Fruit fly (Drosophila melanogaster) whole organism, embryonic: ENCODE measurements around the gene CG14947.
A peak's percentile ranks its signal among the peaks of the same experiment; 100 is the strongest.

ENCODE experiments used
- Ada2b ChIP-seq: fragments of 200-800 bp; sonication (Bioruptor generic); IDR thresholded peaks from 2 replicates; pipeline ENCODE4 v1.3.6; 2022; ENCODE audit warnings: missing biosample characterization, missing genetic modification characterization
- B-H1 ChIP-seq: fragments of 200-800 bp; sonication (Bioruptor generic); IDR thresholded peaks from 3 replicates; pipeline ENCODE4 v1.3.6; 2022; ENCODE audit warnings: missing biosample characterization, missing genetic modification characterization
- CG10274 ChIP-seq: fragments of 200-800 bp; sonication (Bioruptor generic); optimal IDR thresholded peaks from 3 replicates; lab custom pipeline; 2017; ENCODE audit warnings: missing biosample characterization, mild to moderate bottlenecking, missing genetic modification characterization
- CG10462 ChIP-seq: fragments of 200-800 bp; sonication (Bioruptor generic); optimal IDR thresholded peaks from 2 replicates; lab custom pipeline; 2016; ENCODE audit warnings: missing biosample characterization, missing genetic modification characterization
- CG11560 ChIP-seq: fragments of 200-800 bp; sonication (Bioruptor generic); IDR thresholded peaks from 3 replicates; pipeline ENCODE4 v1.3.6; 2022; ENCODE audit warnings: missing biosample characterization, missing genetic modification characterization
- CG12104 ChIP-seq: fragments of 200-800 bp; sonication (Bioruptor generic); optimal IDR thresholded peaks from 3 replicates; lab custom pipeline; 2016; ENCODE audit warnings: missing biosample characterization, missing genetic modification characterization
- CG14965 ChIP-seq: fragments of 200-800 bp; sonication (Bioruptor generic); optimal IDR thresholded peaks from 2 replicates; lab custom pipeline; 2016; ENCODE audit warnings: missing biosample characterization, missing genetic modification characterization, borderline replicate concordance
- CG15479 ChIP-seq: fragments of 200-800 bp; sonication (Bioruptor generic); optimal IDR thresholded peaks from 3 replicates; lab custom pipeline; 2019; ENCODE audit warnings: missing biosample characterization, mild to moderate bottlenecking, missing genetic modification characterization, moderate library complexity
- CG16779 ChIP-seq: fragments of 200-800 bp; sonication (Bioruptor generic); IDR thresholded peaks from 2 replicates; pipeline ENCODE4 v1.3.6; 2022; ENCODE audit warnings: missing biosample characterization, missing genetic modification characterization
- CG17912 ChIP-seq: fragments of 200-800 bp; sonication (Bioruptor generic); optimal IDR thresholded peaks from 2 replicates; lab custom pipeline; 2018; ENCODE audit warnings: missing biosample characterization, mild to moderate bottlenecking, missing genetic modification characterization
- CG18011 ChIP-seq: fragments of 200-800 bp; sonication (Bioruptor generic); optimal IDR thresholded peaks from 2 replicates; lab custom pipeline; 2017; ENCODE audit warnings: missing biosample characterization, missing genetic modification characterization, mild to moderate bottlenecking, moderate library complexity, missing genotype
- CG1832 ChIP-seq: fragments of 200-800 bp; sonication (Bioruptor generic); optimal IDR thresholded peaks from 2 replicates; lab custom pipeline; 2017; ENCODE audit warnings: missing biosample characterization, mild to moderate bottlenecking, missing genetic modification characterization, inconsistent platforms
- CG31388 ChIP-seq: fragments of 200-800 bp; sonication (Bioruptor generic); optimal IDR thresholded peaks from 2 replicates; lab custom pipeline; 2016; ENCODE audit warnings: missing biosample characterization, missing genetic modification characterization
- CG3407 ChIP-seq: fragments of 200-800 bp; sonication (Bioruptor generic); optimal IDR thresholded peaks from 2 replicates; lab custom pipeline; 2018; ENCODE audit warnings: missing biosample characterization, mild to moderate bottlenecking, missing genetic modification characterization
- CG34224 ChIP-seq: fragments of 200-800 bp; sonication (Bioruptor generic); IDR thresholded peaks from 3 replicates; pipeline ENCODE4 v1.3.6; 2022; ENCODE audit warnings: missing biosample characterization, missing genetic modification characterization; ENCODE audit not compliant: partially characterized antibody
- CG4328 ChIP-seq: fragments of 200-800 bp; sonication (Bioruptor generic); optimal IDR thresholded peaks from 3 replicates; lab custom pipeline; 2017; ENCODE audit warnings: missing biosample characterization, missing genetic modification reagents, missing genetic modification characterization
- CG6654 ChIP-seq: fragments of 200-800 bp; sonication (Bioruptor generic); optimal IDR thresholded peaks from 2 replicates; lab custom pipeline; 2017; ENCODE audit warnings: missing biosample characterization, mild to moderate bottlenecking, missing genetic modification characterization
- CG6683 ChIP-seq: fragments of 200-800 bp; sonication (Bioruptor generic); optimal IDR thresholded peaks from 2 replicates; lab custom pipeline; 2017; ENCODE audit warnings: missing biosample characterization, mild to moderate bottlenecking, missing genetic modification characterization, missing genetic modification reagents
- CG6854 ChIP-seq: fragments of 200-800 bp; sonication (Bioruptor generic); optimal IDR thresholded peaks from 3 replicates; lab custom pipeline; 2017; ENCODE audit warnings: missing biosample characterization, mild to moderate bottlenecking, missing genetic modification characterization
- CG7271 ChIP-seq: fragments of 200-800 bp; sonication (Bioruptor generic); optimal IDR thresholded peaks from 2 replicates; lab custom pipeline; 2018; ENCODE audit warnings: missing biosample characterization, mild to moderate bottlenecking, missing genetic modification characterization, moderate library complexity
- CG7786 ChIP-seq: fragments of 200-800 bp; sonication (Bioruptor generic); optimal IDR thresholded peaks from 2 replicates; lab custom pipeline; 2016; ENCODE audit warnings: missing biosample characterization, missing genetic modification characterization
- CG8281 ChIP-seq: fragments of 200-800 bp; sonication (Bioruptor generic); optimal IDR thresholded peaks from 2 replicates; lab custom pipeline; 2018; ENCODE audit warnings: missing biosample characterization, mild to moderate bottlenecking, missing genetic modification characterization, moderate library complexity
- CTCF ChIP-seq: fragments of 200-800 bp; sonication (Bioruptor generic); optimal IDR thresholded peaks from 2 replicates; lab custom pipeline; 2017; ENCODE audit warnings: missing biosample characterization, mild to moderate bottlenecking, missing genetic modification characterization, moderate library complexity
- Dbx ChIP-seq: fragments of 200-800 bp; sonication (Bioruptor generic); IDR thresholded peaks from 3 replicates; pipeline ENCODE4 v1.3.6; 2022; ENCODE audit warnings: missing biosample characterization, missing genetic modification characterization
- Doc2 ChIP-seq: fragments of 200-800 bp; sonication (Bioruptor generic); IDR thresholded peaks from 2 replicates; pipeline ENCODE4 v1.3.6; 2022; ENCODE audit warnings: missing biosample characterization, missing genetic modification characterization
- H2.0 ChIP-seq: fragments of 200-800 bp; sonication (Bioruptor generic); IDR thresholded peaks from 2 replicates; pipeline ENCODE4 v1.3.6; 2022; ENCODE audit warnings: missing biosample characterization, missing genetic modification characterization
- HLH54F ChIP-seq: fragments of 200-800 bp; sonication (Bioruptor generic); optimal IDR thresholded peaks from 3 replicates; lab custom pipeline; 2016; ENCODE audit warnings: missing biosample characterization, missing genetic modification characterization
- MBD-R2 ChIP-seq: fragments of 200-800 bp; sonication (Bioruptor generic); IDR thresholded peaks from 2 replicates; pipeline ENCODE4 v1.3.6; 2022; ENCODE audit warnings: missing biosample characterization, missing genetic modification characterization
- Mrtf ChIP-seq: fragments of 200-800 bp; sonication (Bioruptor generic); IDR thresholded peaks from 3 replicates; pipeline ENCODE4 v1.3.6; 2022; ENCODE audit warnings: missing biosample characterization, missing genetic modification characterization
- NC2α ChIP-seq: fragments of 200-800 bp; sonication (Bioruptor generic); optimal IDR thresholded peaks from 2 replicates; lab custom pipeline; 2016; ENCODE audit warnings: missing biosample characterization, missing genetic modification characterization
- Rx ChIP-seq: fragments of 200-800 bp; sonication (Bioruptor generic); IDR thresholded peaks from 2 replicates; pipeline ENCODE4 v1.3.6; 2022; ENCODE audit warnings: missing biosample characterization, missing genetic modification characterization
- Sox100B ChIP-seq: fragments of 200-800 bp; sonication (Bioruptor generic); optimal IDR thresholded peaks from 3 replicates; lab custom pipeline; 2018; ENCODE audit warnings: missing biosample characterization, mild to moderate bottlenecking, missing genetic modification characterization
- ash1 ChIP-seq: fragments of 200-800 bp; sonication (Bioruptor generic); optimal IDR thresholded peaks from 2 replicates; lab custom pipeline; 2018; ENCODE audit warnings: missing biosample characterization, mild to moderate bottlenecking, missing genetic modification characterization
- bsh ChIP-seq, 2 experiments: fragments of 200-800 bp; sonication (Bioruptor generic); optimal IDR thresholded peaks; 2 replicates each; lab custom pipeline; 2017 to 2018; ENCODE audit warnings: mild to moderate bottlenecking in 2 of 2, missing biosample characterization in 2 of 2, missing genetic modification characterization in 2 of 2, moderate library complexity in 1 of 2
- chinmo ChIP-seq: fragments of 200-800 bp; sonication (Bioruptor generic); IDR thresholded peaks from 4 replicates; pipeline ENCODE4 v1.3.6; 2022; ENCODE audit warnings: missing biosample characterization, missing genetic modification characterization; ENCODE audit not compliant: partially characterized antibody
- dimm ChIP-seq: fragments of 200-800 bp; sonication (Bioruptor generic); IDR thresholded peaks from 2 replicates; pipeline ENCODE4 v1.3.6; 2022; ENCODE audit warnings: missing biosample characterization, missing genetic modification characterization
- dysf ChIP-seq: fragments of 200-800 bp; sonication (Bioruptor generic); IDR thresholded peaks from 3 replicates; pipeline ENCODE4 v1.3.6; 2022; ENCODE audit warnings: missing biosample characterization, missing genetic modification characterization
- gcm2 ChIP-seq: fragments of 200-800 bp; sonication (Bioruptor generic); optimal IDR thresholded peaks from 2 replicates; lab custom pipeline; 2016; ENCODE audit warnings: missing biosample characterization, missing genetic modification characterization
- h ChIP-seq: fragments of >200 bp; optimal IDR thresholded peaks from 2 replicates; lab custom pipeline; 2017
- lab ChIP-seq: fragments of 200-800 bp; sonication (Bioruptor generic); optimal IDR thresholded peaks from 3 replicates; lab custom pipeline; 2017; ENCODE audit warnings: missing biosample characterization, missing genetic modification characterization, mild to moderate bottlenecking, moderate library complexity, missing genetic modification reagents
- lilli ChIP-seq: fragments of 200-800 bp; sonication (Bioruptor generic); optimal IDR thresholded peaks from 3 replicates; lab custom pipeline; 2016; ENCODE audit warnings: missing biosample characterization, missing genetic modification characterization
- lmd ChIP-seq: fragments of 200-800 bp; sonication (Bioruptor generic); IDR thresholded peaks from 2 replicates; pipeline ENCODE4 v1.3.6; 2022; ENCODE audit warnings: missing biosample characterization, missing genetic modification characterization
- nerfin-1 ChIP-seq: fragments of 200-800 bp; sonication (Bioruptor generic); optimal IDR thresholded peaks from 3 replicates; lab custom pipeline; 2019; ENCODE audit warnings: missing biosample characterization, mild to moderate bottlenecking, missing genetic modification characterization, moderate library complexity
- oc ChIP-seq: fragments of 200-800 bp; sonication (Bioruptor generic); optimal IDR thresholded peaks from 2 replicates; lab custom pipeline; 2018; ENCODE audit warnings: missing biosample characterization, mild to moderate bottlenecking, missing genetic modification characterization, moderate library complexity
- pum ChIP-seq: fragments of 200-800 bp; sonication (Bioruptor generic); optimal IDR thresholded peaks from 2 replicates; lab custom pipeline; 2016; ENCODE audit warnings: missing biosample characterization, missing genetic modification characterization
- ro ChIP-seq: fragments of 200-800 bp; sonication (Bioruptor generic); IDR thresholded peaks from 2 replicates; pipeline ENCODE4 v1.3.6; 2022; ENCODE audit warnings: missing biosample characterization, missing genetic modification characterization
- so ChIP-seq: fragments of 200-800 bp; sonication (Bioruptor generic); IDR thresholded peaks from 3 replicates; pipeline ENCODE4 v1.3.6; 2022; ENCODE audit warnings: missing biosample characterization, missing genetic modification characterization
- stwl ChIP-seq: fragments of 200-800 bp; sonication (Bioruptor generic); optimal IDR thresholded peaks from 3 replicates; lab custom pipeline; 2018; ENCODE audit warnings: missing biosample characterization, mild to moderate bottlenecking, missing genetic modification characterization, moderate library complexity
- zen2 ChIP-seq: fragments of 200-800 bp; sonication (Bioruptor generic); IDR thresholded peaks from 3 replicates; pipeline ENCODE4 v1.3.6; 2022; ENCODE audit warnings: missing biosample characterization, missing genetic modification characterization; ENCODE audit not compliant: partially characterized antibody
- zfh2 ChIP-seq: fragments of 200-800 bp; sonication (Bioruptor generic); optimal IDR thresholded peaks from 2 replicates; lab custom pipeline; 2016; ENCODE audit warnings: missing biosample characterization, missing genetic modification characterization

The CG14947 gene

DNA sequence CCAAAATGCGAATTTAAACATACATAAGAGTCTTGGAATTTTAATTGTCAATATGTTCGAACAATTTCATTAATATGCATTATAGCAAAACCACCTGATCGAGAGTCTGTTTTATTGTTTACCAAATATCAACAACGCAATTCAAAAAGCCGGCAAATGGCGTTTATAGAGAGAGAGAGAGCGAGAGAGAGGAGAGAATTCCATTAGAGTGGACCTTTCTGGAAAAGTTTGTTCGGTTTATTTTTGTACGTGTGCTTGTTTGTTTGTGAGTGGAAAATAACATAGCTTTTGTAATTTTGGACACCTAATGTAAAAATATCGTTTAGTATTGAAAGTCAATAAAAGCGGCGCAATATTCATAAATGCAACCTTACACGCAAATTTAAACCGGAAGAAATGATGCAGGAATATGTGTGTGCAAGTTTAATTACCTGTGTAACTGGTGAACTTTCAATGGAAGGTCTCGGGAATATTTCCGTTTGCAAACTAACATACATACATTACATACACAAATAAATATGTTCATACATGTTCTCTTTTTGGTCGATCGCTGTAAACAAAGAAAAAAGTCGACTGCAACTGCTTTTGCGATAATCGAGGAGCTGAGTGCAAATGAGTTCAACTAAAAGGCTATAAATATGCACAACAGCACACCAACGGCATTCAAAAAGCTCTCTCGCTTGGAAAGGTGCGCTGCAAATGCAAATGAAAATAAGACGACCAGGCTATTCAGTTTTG, 31.1 kb upstream of the CG14947 start, which contains the start of gene CG6785 (continued):
- TF ChIP-seq CG16779 (GFP tag; lab: Robert Waterston, UW) = 0 out of 2 replicates have a peak, but pooled peaks have one; percentile 19
- no peak for TF ChIP-seq Ada2b
- TF ChIP-seq MBD-R2 (GFP tag; lab: Robert Waterston, UW) = peak; percentile 7; the same call in 1 of the 2 replicates
- peak; percentile 61 for TF ChIP-seq HLH54F
- peak; percentile 77 for TF ChIP-seq gcm2 (GFP tag; lab: Kevin White, UChicago)
- peak; percentile 77 for TF ChIP-seq oc (tag; lab: Kevin White, UChicago)
- TF ChIP-seq CG7786 (GFP tag; lab: Kevin White, UChicago) = peak; percentile 69
- TF ChIP-seq Mrtf (GFP tag; lab: Robert Waterston, UW) = no peak
- TF ChIP-seq Sox100B = peak; percentile 90
- no peak for TF ChIP-seq CG31388 (GFP tag; lab: Kevin White, UChicago)
- TF ChIP-seq CG17912 (GFP tag; lab: Kevin White, UChicago) = peak; percentile 96
- peak; percentile 18 for TF ChIP-seq CG7271
- peak; percentile 87 for TF ChIP-seq CG6854 (GFP tag; lab: Kevin White, UChicago)
- peak; percentile 26; the same call in 1 of the 3 replicates for TF ChIP-seq CG34224 (GFP tag; lab: Robert Waterston, UW)
- TF ChIP-seq CG12104 (GFP tag; lab: Kevin White, UChicago) = peak; percentile 77
- TF ChIP-seq CG10274 = peak; percentile 48
- no peak for TF ChIP-seq CG11560 (tag; lab: Robert Waterston, UW)
- peak; percentile 56 for TF ChIP-seq lilli (GFP tag; lab: Kevin White, UChicago)
- TF ChIP-seq Rx (GFP tag; lab: Robert Waterston, UW) = no peak
- TF ChIP-seq Doc2 = no peak
- peak; percentile 90 for TF ChIP-seq NC2α (GFP tag; lab: Kevin White, UChicago)
- TF ChIP-seq so = peak; percentile 74; the same call in 2 of the 3 replicates
- TF ChIP-seq stwl (tag; lab: Kevin White, UChicago) = no peak
- TF ChIP-seq lmd = no peak
- no peak for TF ChIP-seq dimm (GFP tag; lab: Robert Waterston, UW)
- no peak for TF ChIP-seq zfh2 (GFP tag; lab: Kevin White, UChicago)
- no peak for TF ChIP-seq CG15479 (GFP tag; lab: Kevin White, UChicago)
- no peak for TF ChIP-seq h (lab: Kevin White, UChicago)
- TF ChIP-seq CG6654 = no peak
- TF ChIP-seq Dbx (GFP tag; lab: Robert Waterston, UW) = peak; percentile 70; the same call in 2 of the 3 replicates
- TF ChIP-seq ro (GFP tag; lab: Robert Waterston, UW) = no peak
- peak; percentile 62 for TF ChIP-seq CG6683 (GFP tag; lab: Kevin White, UChicago)
- TF ChIP-seq CTCF (GFP tag; lab: Kevin White, UChicago) = peak; percentile 55
- peak; percentile 80 for TF ChIP-seq nerfin-1
- peak; percentile 63 for TF ChIP-seq CG18011
- no peak for TF ChIP-seq CG1832 (GFP tag; lab: Kevin White, UChicago)
- TF ChIP-seq lab = peak; percentile 94
- peak; percentile 78 for TF ChIP-seq ash1 (GFP tag; lab: Kevin White, UChicago)
- TF ChIP-seq dysf (GFP tag; lab: Robert Waterston, UW) = peak; percentile 41; the same call in 1 of the 3 replicates
- no peak; the same call in 2 of the 3 replicates for TF ChIP-seq B-H1 (GFP tag; lab: Robert Waterston, UW)
- peak; percentile 81; the same call in 2 of the 4 replicates for TF ChIP-seq chinmo (GFP tag; lab: Robert Waterston, UW)
- TF ChIP-seq bsh (GFP tag; optimal IDR thresholded peaks at IDR 0.05; lab: Kevin White, UChicago) = peak; percentile 73 to 89
- TF ChIP-seq CG8281 = peak; percentile 69
- peak; percentile 78 for TF ChIP-seq CG14965 (GFP tag; lab: Kevin White, UChicago)
- peak; percentile 70 for TF ChIP-seq CG10462 (GFP tag; lab: Kevin White, UChicago)
- peak; percentile 62 for TF ChIP-seq pum (GFP tag; lab: Kevin White, UChicago)
- TF ChIP-seq zen2 (GFP tag; lab: Robert Waterston, UW) = no peak
- no peak for TF ChIP-seq H2.0 (GFP tag; lab: Robert Waterston, UW)
- peak; percentile 93 for TF ChIP-seq CG3407 (GFP tag; lab: Kevin White, UChicago)
- TF ChIP-seq CG4328 = peak; percentile 80
